Fruit fly (Drosophila melanogaster): Measurements from ENCODE around the gene CG32249.

DNA sequence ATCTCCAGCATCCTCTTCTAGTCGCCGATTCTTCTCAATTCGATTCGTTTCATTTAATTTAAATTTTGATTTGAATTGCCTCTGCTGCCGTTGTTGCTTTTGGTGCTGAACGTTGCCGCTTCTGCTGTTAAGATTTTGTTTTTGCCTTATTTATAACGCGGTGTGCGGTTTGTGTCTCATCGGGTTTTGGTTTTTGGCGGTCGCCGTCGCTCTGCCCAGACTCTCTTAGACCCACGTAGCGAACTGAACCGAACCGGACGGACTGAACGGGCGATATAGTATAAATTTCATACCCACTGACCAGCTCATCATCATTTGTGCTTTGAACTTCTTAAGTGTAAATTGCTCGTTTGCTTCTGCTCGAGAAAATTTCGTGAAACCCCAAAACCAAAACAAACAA is 23.5 kb upstream of the CG32249 start, which contains the start of gene CG12607:
- TF ChIP-seq pan (optimal IDR thresholded peaks at IDR 0.05) = no peak
- no peak for TF ChIP-seq usp (GFP tag; optimal IDR thresholded peaks at IDR 0.05)
- TF ChIP-seq Dll (optimal IDR thresholded peaks at IDR 0.05) = no peak
- no peak for TF ChIP-seq CG8478 (optimal IDR thresholded peaks at IDR 0.05)
